Worm (Caenorhabditis elegans) whole organism, L3 larva: ENCODE data around the gene msp-57.

ENCODE experiments used
- R02D3.7 ChIP-seq: fragments of 150-350 bp; optimal IDR thresholded peaks from 2 replicates; lab custom pipeline; 2014; ENCODE audit warnings: missing biosample characterization, missing genetic modification characterization
- ceh-82 ChIP-seq: fragments of 150-350 bp; optimal IDR thresholded peaks from 2 replicates; lab custom pipeline; 2014; ENCODE audit warnings: missing biosample characterization, missing genetic modification characterization
- elt-1 ChIP-seq: fragments of 150-350 bp; optimal IDR thresholded peaks from 2 replicates; lab custom pipeline; 2014; ENCODE audit warnings: missing biosample characterization, missing genetic modification characterization
- lin-15B ChIP-seq: fragments of 150-350 bp; optimal IDR thresholded peaks from 2 replicates; lab custom pipeline; 2014; ENCODE audit warnings: missing biosample characterization, missing genetic modification characterization
- lsy-12 ChIP-seq: sonication (generic microtip); optimal IDR thresholded peaks from 2 replicates; lab custom pipeline; 2016; ENCODE audit warnings: mild to moderate bottlenecking, missing genetic modification characterization, missing compliant biosample characterization
- mml-1 ChIP-seq: fragments of 150-350 bp; sonication (generic microtip); optimal IDR thresholded peaks from 3 replicates; lab custom pipeline; 2014; ENCODE audit warnings: missing biosample characterization, missing genetic modification characterization
- nhr-11 ChIP-seq: fragments of 150-350 bp; optimal IDR thresholded peaks from 2 replicates; lab custom pipeline; 2014; ENCODE audit warnings: missing biosample characterization, missing genetic modification characterization
- nhr-76 ChIP-seq: fragments of 150-350 bp; sonication (generic microtip); optimal IDR thresholded peaks from 5 replicates; lab custom pipeline; 2014; ENCODE audit warnings: missing biosample characterization, missing genetic modification characterization
- nhr-77 ChIP-seq: fragments of 150-350 bp; optimal IDR thresholded peaks from 2 replicates; lab custom pipeline; 2014; ENCODE audit warnings: missing biosample characterization, missing genetic modification characterization
- pqm-1 ChIP-seq: fragments of 150-350 bp; optimal IDR thresholded peaks from 2 replicates; lab custom pipeline; 2017; ENCODE audit warnings: missing biosample characterization, missing genetic modification characterization, inconsistent platforms
- tbx-2 ChIP-seq: sonication (generic microtip); optimal IDR thresholded peaks from 2 replicates; lab custom pipeline; 2016; ENCODE audit warnings: mild to moderate bottlenecking, missing genetic modification characterization, missing compliant biosample characterization
- unc-39 ChIP-seq: sonication (generic microtip); optimal IDR thresholded peaks from 4 replicates; lab custom pipeline; 2017; ENCODE audit warnings: missing biosample characterization, missing genetic modification characterization
- zag-1 ChIP-seq: fragments of 150-350 bp; optimal IDR thresholded peaks from 2 replicates; lab custom pipeline; 2014; ENCODE audit warnings: missing biosample characterization, missing genetic modification characterization
- ztf-4 ChIP-seq: fragments of 150-350 bp; optimal IDR thresholded peaks from 2 replicates; lab custom pipeline; 2014; ENCODE audit warnings: missing biosample characterization, missing genetic modification characterization

- TF ChIP-seq nhr-76 (tag; lab: Kevin White, UChicago) (no peak), lin-15B (no peak), R02D3.7 (tag; lab: Kevin White, UChicago) (no peak), ztf-4 (tag; lab: Kevin White, UChicago) (no peak), ceh-82 (no peak), elt-1 (tag; lab: Kevin White, UChicago) (no peak), lsy-12 (tag; lab: Kevin White, UChicago) (no peak), pqm-1 (tag; lab: Kevin White, UChicago) (no peak), nhr-77 (tag; lab: Kevin White, UChicago) (no peak), mml-1 (no peak), unc-39 (no peak), zag-1 (tag; lab: Kevin White, UChicago) (no peak), tbx-2 (tag; lab: Kevin White, UChicago) (no peak), nhr-11 (no peak)
These were observed 16.5 kb downstream of the msp-57 start for ce11 chrIV:5078846-5079245.
